Worm (Caenorhabditis elegans): Measurements from ENCODE around the gene bbs-8.

Gene bbs-8

ce11 chrV:6787906-6788430 lies 23.1 kb upstream of the bbs-8 start, which contains the start of gene ZC404.2:
Gene ZC404.2 (plus strand): TSS chrV:6787952.
- TF ChIP-seq ceh-63 (GFP tag; optimal IDR thresholded peaks at IDR 0.05) (no peak), dpl-1 (GFP tag; optimal IDR thresholded peaks at IDR 0.05) (peak in 1 of 3 experiments; percentile 43), efl-1 (optimal IDR thresholded peaks at IDR 0.05) (peak in 1 of 2 experiments; percentile 68), efl-1 (GFP tag; optimal IDR thresholded peaks at IDR 0.05 in 1 of 2) (peak; percentile 38 to 86), C04F5.9 (tag; optimal IDR thresholded peaks at IDR 0.05) (no peak), unc-130 (tag; optimal IDR thresholded peaks at IDR 0.05) (no peak), lin-35 (GFP tag; optimal IDR thresholded peaks at IDR 0.05) (peak in 1 of 2 experiments; percentile 30), mdl-1 (tag; optimal IDR thresholded peaks at IDR 0.05) (no peak)

ce11 chrV:6784853-6785492 lies 20.1 kb upstream of the bbs-8 start, which contains the start of the genes spn-4 and spe-39:
Gene spn-4 (minus strand): TSS chrV:6784903.
Gene spe-39 (plus strand): TSS chrV:6785451.
- TF ChIP-seq lin-39 (tag; optimal IDR thresholded peaks at IDR 0.05) (peak; percentile 80), hpl-2 (GFP tag; optimal IDR thresholded peaks at IDR 0.05) (peak; percentile 81), fkh-10 (GFP tag; optimal IDR thresholded peaks at IDR 0.05) (peak; percentile 3), ama-1 (optimal IDR thresholded peaks at IDR 0.05) (peak; percentile 1), ceh-88 (GFP tag; IDR thresholded peaks at IDR 0.05) (no peak), nhr-47 (tag; optimal IDR thresholded peaks at IDR 0.05) (peak; percentile 87), pag-3 (tag; optimal IDR thresholded peaks at IDR 0.05; ENCODE audit: borderline replicate concordance, insufficient read depth) (no peak), Y116A8C.19 (tag; optimal IDR thresholded peaks at IDR 0.05; ENCODE audit: borderline replicate concordance) (no peak), zip-4 (GFP tag; optimal IDR thresholded peaks at IDR 0.05) (no peak), C16A3.4 (tag; optimal IDR thresholded peaks at IDR 0.05) (peak; percentile 83), pqm-1 (tag; optimal IDR thresholded peaks at IDR 0.05) (no peak), nhr-85 (tag) (peak; percentile 89), unc-98 (GFP tag; IDR thresholded peaks at IDR 0.05) (no peak), nhr-237 (tag; optimal IDR thresholded peaks at IDR 0.05) (no peak), jun-1 (tag; optimal IDR thresholded peaks at IDR 0.05) (peak; percentile 61), F16B12.6 (tag; optimal IDR thresholded peaks at IDR 0.05) (peak; percentile 28), ceh-8 (GFP tag; optimal IDR thresholded peaks at IDR 0.05) (peak; percentile 53), unc-62 (GFP tag; optimal IDR thresholded peaks at IDR 0.05) (no peak), mdl-1 (tag; optimal IDR thresholded peaks at IDR 0.05) (peak in 1 of 2 experiments; percentile 65), aly-2 (tag; optimal IDR thresholded peaks at IDR 0.05) (peak; percentile 54), lir-3 (tag; optimal IDR thresholded peaks at IDR 0.05; ENCODE audit: poor library complexity) (peak; percentile 67), nhr-90 (tag; optimal IDR thresholded peaks at IDR 0.05; ENCODE audit: poor library complexity) (peak; percentile 81), rnt-1 (tag; optimal IDR thresholded peaks at IDR 0.05) (peak; percentile 92), nhr-11 (tag; optimal IDR thresholded peaks at IDR 0.05) (peak; percentile 25), lin-35 (GFP tag; optimal IDR thresholded peaks at IDR 0.05) (peak; percentile 93 to 97), ces-1 (GFP tag; optimal IDR thresholded peaks at IDR 0.05) (no peak), lsy-2 (tag; optimal IDR thresholded peaks at IDR 0.05) (peak; percentile 76 to 78), sptf-1 (tag; optimal IDR thresholded peaks at IDR 0.05) (no peak), sox-4 (tag; optimal IDR thresholded peaks at IDR 0.05) (peak; percentile 70), snpc-4 (tag; optimal IDR thresholded peaks at IDR 0.05) (peak; percentile 88), elt-3 (tag; optimal IDR thresholded peaks at IDR 0.05) (peak in 2 of 6 experiments; percentile 42 to 55), nhr-77 (tag; optimal IDR thresholded peaks at IDR 0.05) (no peak), alr-1 (tag; optimal IDR thresholded peaks at IDR 0.05; ENCODE audit: borderline replicate concordance) (no peak), hlh-4 (tag; optimal IDR thresholded peaks at IDR 0.05) (no peak), nhr-76 (tag; optimal IDR thresholded peaks at IDR 0.05) (peak; percentile 51), ceh-63 (GFP tag; optimal IDR thresholded peaks at IDR 0.05) (no peak), C04F5.9 (tag; optimal IDR thresholded peaks at IDR 0.05) (peak; percentile 1), pax-3 (tag; optimal IDR thresholded peaks at IDR 0.05) (no peak), ceh-82 (tag; optimal IDR thresholded peaks at IDR 0.05) (peak; percentile 53 to 76 (median 63)), lin-14 (GFP tag; optimal IDR thresholded peaks at IDR 0.05) (peak; percentile 68), fkh-8 (tag; optimal IDR thresholded peaks at IDR 0.05) (peak; percentile 29), egl-27 (tag; optimal IDR thresholded peaks at IDR 0.05) (no peak), isw-1 (GFP tag; IDR thresholded peaks at IDR 0.05) (peak; percentile 62), unc-30 (tag; optimal IDR thresholded peaks at IDR 0.05) (no peak)
